Worm (Caenorhabditis elegans): ENCODE results near the gene F35E8.9.

DNA sequence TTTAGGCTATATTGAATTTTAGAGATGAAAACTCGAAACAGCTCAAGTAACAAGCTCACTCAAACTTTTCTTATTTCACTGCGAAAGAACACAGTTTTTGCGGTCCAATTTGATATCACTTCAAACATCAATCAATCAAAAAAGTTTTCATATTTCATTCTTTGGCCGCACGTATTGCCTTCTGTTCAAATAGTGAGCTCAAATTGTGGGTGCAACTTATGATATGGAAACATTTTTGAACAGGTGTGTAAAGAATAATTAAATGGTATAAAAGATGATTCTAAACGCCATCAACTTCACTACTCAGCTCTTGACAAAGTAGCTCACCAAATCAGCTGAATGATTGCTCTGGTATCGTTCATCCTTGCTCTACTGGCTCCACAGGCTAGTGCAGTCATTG, 17.7 kb downstream of the F35E8.9 start, which contains the start of gene T06C12.14:
- TF ChIP-seq syd-9 (tag; optimal IDR thresholded peaks at IDR 0.05) = no peak
- no peak for TF ChIP-seq pha-4 (tag; optimal IDR thresholded peaks at IDR 0.05)
- TF ChIP-seq odd-2 (tag; optimal IDR thresholded peaks at IDR 0.05) = no peak
- no peak for TF ChIP-seq pha-2 (tag; optimal IDR thresholded peaks at IDR 0.05)
- TF ChIP-seq fkh-6 (tag; optimal IDR thresholded peaks at IDR 0.05) = no peak
